Worm (Caenorhabditis elegans): Measurements from ENCODE around the gene pnk-4.
A peak's percentile ranks its signal among the peaks of the same experiment; 100 is the strongest.

pnk-4 gene

DNA sequence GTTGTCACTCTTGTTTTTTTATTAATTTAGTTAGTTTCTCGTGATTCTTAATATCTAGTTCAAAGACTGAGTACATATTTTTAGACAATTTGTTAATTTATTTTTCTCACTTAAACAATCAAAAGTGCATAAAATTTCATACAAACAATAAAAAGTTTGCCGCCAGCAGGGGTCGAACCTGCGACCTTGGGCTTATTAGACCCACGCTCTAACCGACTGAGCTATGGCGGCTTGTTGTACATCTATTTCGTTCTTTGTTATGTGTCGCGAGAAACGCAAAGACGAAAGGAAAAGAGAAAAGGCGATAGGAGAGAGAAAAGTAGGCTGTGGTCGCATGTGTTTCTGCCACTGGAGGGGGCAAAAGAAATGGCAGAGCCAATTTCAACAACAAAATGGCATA is 2.2 kb upstream of the pnk-4 start (continued):
- TF ChIP-seq Y48G9A.11 (GFP tag; IDR thresholded peaks at IDR 0.05): peak; percentile 84
- TF ChIP-seq Y5F2A.4 (GFP tag; optimal IDR thresholded peaks at IDR 0.05): peak; percentile 74
- no peak for TF ChIP-seq tag-97 (GFP tag; IDR thresholded peaks at IDR 0.05)
- TF ChIP-seq ceh-44 (GFP tag; IDR thresholded peaks at IDR 0.05): peak; percentile 60; the same call in 1 of the 2 replicates
- peak; percentile 74 for TF ChIP-seq zip-2 (tag; optimal IDR thresholded peaks at IDR 0.05)
- no peak for TF ChIP-seq lin-15B (tag; optimal IDR thresholded peaks at IDR 0.05)
- TF ChIP-seq nhr-25 (tag; optimal IDR thresholded peaks at IDR 0.05; ENCODE audit: borderline replicate concordance, insufficient read depth): peak; percentile 79
- TF ChIP-seq hif-1 (tag; optimal IDR thresholded peaks at IDR 0.05): peak; percentile 10 to 76
- 0 out of 2 replicates have a peak, but pooled peaks have one; percentile 11 for TF ChIP-seq set-16 (GFP tag; IDR thresholded peaks at IDR 0.05)
- peak; percentile 75 for TF ChIP-seq lir-3 (tag; optimal IDR thresholded peaks at IDR 0.05)
- TF ChIP-seq tra-1 (GFP tag; IDR thresholded peaks at IDR 0.05): peak; percentile 92
- TF ChIP-seq mdt-29 (GFP tag; IDR thresholded peaks at IDR 0.05): peak; percentile 87
- TF ChIP-seq snpc-1.2 (GFP tag; IDR thresholded peaks at IDR 0.05): peak; percentile 93
- peak; percentile 85 for TF ChIP-seq lin-13 (GFP tag; optimal IDR thresholded peaks at IDR 0.05)
- TF ChIP-seq nhr-111 (GFP tag; optimal IDR thresholded peaks at IDR 0.05): peak; percentile 91
- peak; percentile 98 for TF ChIP-seq aha-1 (tag)
- TF ChIP-seq zip-11 (GFP tag; IDR thresholded peaks at IDR 0.05): 0 out of 2 replicates have a peak, but pooled peaks have one; percentile 40
- peak; percentile 93 for TF ChIP-seq lim-7 (GFP tag; IDR thresholded peaks at IDR 0.05)
- TF ChIP-seq ctbp-1 (GFP tag; IDR thresholded peaks at IDR 0.05): peak; percentile 93
- no peak for TF ChIP-seq cey-2 (tag; optimal IDR thresholded peaks at IDR 0.05; ENCODE audit: borderline replicate concordance, insufficient read depth)
- TF ChIP-seq ceh-32 (tag; optimal IDR thresholded peaks at IDR 0.05; ENCODE audit: poor library complexity): peak; percentile 30
- TF ChIP-seq unc-130 (GFP tag; optimal IDR thresholded peaks at IDR 0.05): peak; percentile 54
- no peak for TF ChIP-seq egl-27 (tag; optimal IDR thresholded peaks at IDR 0.05)
- TF ChIP-seq mxl-2 (GFP tag; conservative IDR thresholded peaks at IDR 0.05): peak; percentile 86
- TF ChIP-seq lin-39 (tag; optimal IDR thresholded peaks at IDR 0.05): no peak
- peak; percentile 20 for TF ChIP-seq R02D3.7 (tag; optimal IDR thresholded peaks at IDR 0.05)
- TF ChIP-seq F44E2.7 (GFP tag; IDR thresholded peaks at IDR 0.05): peak; percentile 74; the same call in 1 of the 2 replicates
- peak; percentile 59 for TF ChIP-seq nhr-11 (tag; optimal IDR thresholded peaks at IDR 0.05)
- peak; percentile 86 for TF ChIP-seq nhr-102 (tag; optimal IDR thresholded peaks at IDR 0.05)
- TF ChIP-seq zag-1 (tag; optimal IDR thresholded peaks at IDR 0.05): no peak
- peak; percentile 88 for TF ChIP-seq lin-1 (GFP tag; IDR thresholded peaks at IDR 0.05)
- TF ChIP-seq ztf-7 (tag; optimal IDR thresholded peaks at IDR 0.05): peak; percentile 87
- peak; percentile 80 for TF ChIP-seq hlh-11 (tag; optimal IDR thresholded peaks at IDR 0.05)
- peak; percentile 78 for TF ChIP-seq duxl-1 (tag; optimal IDR thresholded peaks at IDR 0.05; ENCODE audit: poor library complexity)
- TF ChIP-seq dve-1 (tag; optimal IDR thresholded peaks at IDR 0.05; ENCODE audit: insufficient read depth): peak; percentile 87
- TF ChIP-seq jun-1 (tag; optimal IDR thresholded peaks at IDR 0.05): peak; percentile 3
- TF ChIP-seq mdl-1 (tag; optimal IDR thresholded peaks at IDR 0.05): peak in 1 of 2 experiments; percentile 84
- TF ChIP-seq spr-3 (GFP tag; optimal IDR thresholded peaks at IDR 0.05): peak; percentile 72
- peak; percentile 64; the same call in 1 of the 2 replicates for TF ChIP-seq nhr-41 (GFP tag; IDR thresholded peaks at IDR 0.05)
- peak; percentile 98 for TF ChIP-seq egl-43 (GFP tag; IDR thresholded peaks at IDR 0.05)
- peak; percentile 76; the same call in 1 of the 2 replicates for TF ChIP-seq dmd-9 (GFP tag; IDR thresholded peaks at IDR 0.05)
- peak; percentile 72 for TF ChIP-seq nhr-77 (tag; optimal IDR thresholded peaks at IDR 0.05)
- TF ChIP-seq mes-2 (tag; optimal IDR thresholded peaks at IDR 0.05; ENCODE audit: poor library complexity, severe bottlenecking): peak; percentile 92
- peak; percentile 90 for TF ChIP-seq T26A8.4 (GFP tag; IDR thresholded peaks at IDR 0.05)
- TF ChIP-seq php-3 (GFP tag; IDR thresholded peaks at IDR 0.05): peak; percentile 92
- peak; percentile 23 to 80 for TF ChIP-seq lsy-2 (tag; optimal IDR thresholded peaks at IDR 0.05)
- TF ChIP-seq dpl-1 (GFP tag; optimal IDR thresholded peaks at IDR 0.05): peak; percentile 35
- peak; percentile 86 for TF ChIP-seq gei-8 (GFP tag; optimal IDR thresholded peaks at IDR 0.05)
- TF ChIP-seq zfp-2 (tag; optimal IDR thresholded peaks at IDR 0.05): peak; percentile 68
